Worm (Caenorhabditis elegans) whole organism, L1 larva: ENCODE measurements around the gene daf-9.

Source experiments
- C16A3.4 ChIP-seq: fragments of 150-350 bp; optimal IDR thresholded peaks from 2 replicates; lab custom pipeline; 2014; ENCODE audit warnings: missing biosample characterization, missing genetic modification characterization
- F16B12.6 ChIP-seq: fragments of 150-350 bp; optimal IDR thresholded peaks from 2 replicates; lab custom pipeline; 2014; ENCODE audit warnings: missing biosample characterization, missing genetic modification characterization
- Y116A8C.19 ChIP-seq: sonication (generic microtip); optimal IDR thresholded peaks from 2 replicates; lab custom pipeline; 2016; ENCODE audit warnings: missing compliant biosample characterization, missing genetic modification characterization, borderline replicate concordance
- alr-1 ChIP-seq: fragments of 200-800 bp; sonication (Bioruptor generic); optimal IDR thresholded peaks from 2 replicates; lab custom pipeline; 2018; ENCODE audit warnings: borderline replicate concordance, mild to moderate bottlenecking, missing genetic modification characterization, missing compliant biosample characterization
- aly-2 ChIP-seq: fragments of 150-350 bp; optimal IDR thresholded peaks from 2 replicates; lab custom pipeline; 2014; ENCODE audit warnings: missing biosample characterization, missing genetic modification characterization
- blmp-1 ChIP-seq: fragments of 150-350 bp; optimal IDR thresholded peaks from 2 replicates; lab custom pipeline; 2014; ENCODE audit warnings: missing biosample characterization, missing genetic modification characterization
- ceh-82 ChIP-seq, 3 experiments: fragments of 150-350 bp in 1 of 3; sonication (generic microtip) in 2 of 3; optimal IDR thresholded peaks; 2 replicates each; lab custom pipeline; 2014 to 2017; ENCODE audit warnings: missing biosample characterization in 3 of 3, missing genetic modification characterization in 3 of 3
- dpl-1 ChIP-seq, 3 experiments: fragments of 150-350 bp in 2 of 3; sonication (generic microtip) in 1 of 3; optimal IDR thresholded peaks; 2 replicates each; lab custom pipeline; 2014 to 2017; ENCODE audit warnings: missing biosample characterization in 3 of 3, missing genetic modification characterization in 3 of 3, missing genetic modification reagents in 3 of 3
- efl-1 ChIP-seq, 4 experiments: fragments of 150-350 bp; optimal IDR thresholded peaks in 3 of 4; peaks in 1 of 4; 1 replicate in 1 of 4; 2 replicates in 3 of 4; lab custom pipeline; 2014; ENCODE audit warnings: missing biosample characterization in 2 of 4, missing genetic modification characterization in 2 of 4, missing genetic modification reagents in 2 of 4
- efl-3 ChIP-seq: fragments of 200-800 bp; sonication (Bioruptor generic); optimal IDR thresholded peaks from 2 replicates; lab custom pipeline; 2018; ENCODE audit warnings: mild to moderate bottlenecking, missing genetic modification characterization, missing compliant biosample characterization
- egl-27 ChIP-seq, 2 experiments: fragments of 150-350 bp in 1 of 2; sonication (generic microtip); optimal IDR thresholded peaks; 3 replicates each; lab custom pipeline; 2017 to 2018; ENCODE audit warnings: missing biosample characterization in 2 of 2, missing genetic modification characterization in 2 of 2, missing genetic modification reagents in 2 of 2
- elt-2 ChIP-seq: sonication (generic microtip); optimal IDR thresholded peaks from 2 replicates; lab custom pipeline; 2016; ENCODE audit warnings: missing genetic modification characterization, mild to moderate bottlenecking, inconsistent platforms, missing compliant biosample characterization, missing genetic modification reagents
- elt-3 ChIP-seq, 6 experiments: fragments of 150-350 bp in 1 of 6; sonication (generic microtip); optimal IDR thresholded peaks; 2 replicates each; lab custom pipeline; 2017 to 2018; ENCODE audit warnings: missing biosample characterization in 6 of 6, missing genetic modification characterization in 6 of 6, inconsistent platforms in 1 of 6
- ets-5 ChIP-seq: fragments of 200-800 bp; sonication (Bioruptor generic); IDR thresholded peaks from 2 replicates; pipeline ENCODE4 v1.3.6; 2022; ENCODE audit warnings: missing genetic modification characterization, missing compliant biosample characterization
- fkh-10 ChIP-seq: sonication (generic microtip); optimal IDR thresholded peaks from 2 replicates; lab custom pipeline; 2017; ENCODE audit warnings: missing biosample characterization, missing genetic modification reagents, missing genetic modification characterization
- fkh-4 ChIP-seq: sonication (generic microtip); optimal IDR thresholded peaks from 2 replicates; lab custom pipeline; 2016; ENCODE audit warnings: missing compliant biosample characterization, missing genetic modification characterization, borderline replicate concordance
- fkh-8 ChIP-seq: sonication (generic microtip); optimal IDR thresholded peaks from 2 replicates; lab custom pipeline; 2016; ENCODE audit warnings: mild to moderate bottlenecking, missing genetic modification characterization, missing compliant biosample characterization
- fos-1 ChIP-seq: fragments of 150-350 bp; optimal IDR thresholded peaks from 2 replicates; lab custom pipeline; 2014; ENCODE audit warnings: missing biosample characterization, missing genetic modification characterization
- grh-1 ChIP-seq: fragments of 200-800 bp; sonication (Bioruptor generic); IDR thresholded peaks from 2 replicates; pipeline ENCODE4 v1.3.6; 2022; ENCODE audit warnings: missing genetic modification reagents, missing genetic modification characterization, missing compliant biosample characterization
- hlh-17 ChIP-seq: fragments of 200-800 bp; sonication (Bioruptor generic); optimal IDR thresholded peaks from 2 replicates; lab custom pipeline; 2018; ENCODE audit warnings: missing genetic modification characterization, mild to moderate bottlenecking, missing compliant biosample characterization, moderate library complexity, borderline replicate concordance
- hlh-4 ChIP-seq: sonication (generic microtip); optimal IDR thresholded peaks from 2 replicates; lab custom pipeline; 2016; ENCODE audit warnings: mild to moderate bottlenecking, missing genetic modification characterization, missing compliant biosample characterization
- jun-1 ChIP-seq: fragments of 150-350 bp; optimal IDR thresholded peaks from 2 replicates; lab custom pipeline; 2014; ENCODE audit warnings: missing biosample characterization, missing genetic modification reagents, missing genetic modification characterization
- lin-14 ChIP-seq: fragments of 200-800 bp; sonication (Bioruptor generic); optimal IDR thresholded peaks from 2 replicates; lab custom pipeline; 2018; ENCODE audit warnings: mild to moderate bottlenecking, missing genetic modification characterization, moderate library complexity, missing compliant biosample characterization
- lin-35 ChIP-seq, 2 experiments: fragments of 150-350 bp; optimal IDR thresholded peaks; 2 replicates each; lab custom pipeline; 2014; ENCODE audit warnings: missing biosample characterization in 2 of 2, missing genetic modification characterization in 2 of 2, missing genetic modification reagents in 2 of 2
- lsy-2 ChIP-seq, 2 experiments: fragments of 150-350 bp; optimal IDR thresholded peaks; 2 replicates each; lab custom pipeline; 2014; ENCODE audit warnings: missing biosample characterization in 2 of 2, missing genetic modification characterization in 2 of 2
- mdl-1 ChIP-seq, 2 experiments: fragments of 150-350 bp; optimal IDR thresholded peaks; 2 replicates each; lab custom pipeline; 2014 to 2017; ENCODE audit warnings: missing biosample characterization in 2 of 2, missing genetic modification characterization in 2 of 2, inconsistent platforms in 1 of 2
- mep-1 ChIP-seq: fragments of 150-350 bp; optimal IDR thresholded peaks from 2 replicates; lab custom pipeline; 2014; ENCODE audit warnings: missing biosample characterization, missing genetic modification characterization
- nhr-12 ChIP-seq: sonication (generic microtip); optimal IDR thresholded peaks from 2 replicates; lab custom pipeline; 2017; ENCODE audit warnings: missing biosample characterization, missing genetic modification characterization
- nhr-19 ChIP-seq: fragments of 200-800 bp; sonication (Bioruptor generic); conservative IDR thresholded peaks from 2 replicates; pipeline ENCODE4 v1.3.6; 2022; ENCODE audit warnings: missing genetic modification characterization, missing compliant biosample characterization
- nhr-20 ChIP-seq: sonication (generic microtip); optimal IDR thresholded peaks from 2 replicates; lab custom pipeline; 2016; ENCODE audit warnings: mild to moderate bottlenecking, missing genetic modification characterization, missing compliant biosample characterization
- nhr-237 ChIP-seq: fragments of 150-350 bp; optimal IDR thresholded peaks from 2 replicates; lab custom pipeline; 2014; ENCODE audit warnings: missing biosample characterization, missing genetic modification characterization
- nhr-28 ChIP-seq: fragments of 150-350 bp; optimal IDR thresholded peaks from 2 replicates; lab custom pipeline; 2014; ENCODE audit warnings: missing biosample characterization, missing genetic modification characterization
- nhr-47 ChIP-seq: sonication (generic microtip); optimal IDR thresholded peaks from 2 replicates; lab custom pipeline; 2016; ENCODE audit warnings: mild to moderate bottlenecking, missing genetic modification characterization, moderate library complexity, missing compliant biosample characterization
- nhr-71 ChIP-seq: sonication (generic microtip); optimal IDR thresholded peaks from 2 replicates; lab custom pipeline; 2016; ENCODE audit warnings: mild to moderate bottlenecking, missing genetic modification characterization, moderate library complexity, missing compliant biosample characterization
- nhr-76 ChIP-seq: sonication (generic microtip); optimal IDR thresholded peaks from 2 replicates; lab custom pipeline; 2017; ENCODE audit warnings: missing biosample characterization, missing genetic modification characterization
- nhr-77 ChIP-seq: fragments of 150-350 bp; optimal IDR thresholded peaks from 2 replicates; lab custom pipeline; 2014; ENCODE audit warnings: missing biosample characterization, missing genetic modification characterization
- nhr-85 ChIP-seq: sonication (generic microtip); peaks from one replicate; lab custom pipeline; 2016; ENCODE audit warnings: missing genetic modification characterization, inconsistent platforms, missing compliant biosample characterization
- nhr-90 ChIP-seq: sonication (generic microtip); optimal IDR thresholded peaks from 2 replicates; lab custom pipeline; 2016; ENCODE audit warnings: mild to moderate bottlenecking, missing genetic modification characterization, missing compliant biosample characterization; ENCODE audit not compliant: poor library complexity
- pag-3 ChIP-seq: sonication (generic microtip); optimal IDR thresholded peaks from 2 replicates; lab custom pipeline; 2017; ENCODE audit warnings: missing genetic modification characterization, mild to moderate bottlenecking, missing compliant biosample characterization, antibody characterized with exemption, borderline replicate concordance; ENCODE audit not compliant: insufficient read depth
- pax-3 ChIP-seq: fragments of 200-800 bp; sonication (Bioruptor generic); optimal IDR thresholded peaks from 2 replicates; lab custom pipeline; 2018; ENCODE audit warnings: mild to moderate bottlenecking, missing genetic modification characterization, moderate library complexity, missing compliant biosample characterization
- rnt-1 ChIP-seq: sonication (generic microtip); optimal IDR thresholded peaks from 2 replicates; lab custom pipeline; 2016; ENCODE audit warnings: mild to moderate bottlenecking, missing genetic modification characterization, moderate library complexity, missing compliant biosample characterization
- skn-1 ChIP-seq: fragments of 150-350 bp; optimal IDR thresholded peaks from 2 replicates; lab custom pipeline; 2014; ENCODE audit warnings: missing biosample characterization, missing genetic modification characterization
- snu-23 ChIP-seq: sonication (generic microtip); optimal IDR thresholded peaks from 2 replicates; lab custom pipeline; 2016; ENCODE audit warnings: missing genetic modification characterization, missing compliant biosample characterization
- swsn-7 ChIP-seq: sonication (generic microtip); optimal IDR thresholded peaks from 2 replicates; lab custom pipeline; 2016; ENCODE audit warnings: missing genetic modification characterization, missing compliant biosample characterization
- tbx-2 ChIP-seq: sonication (generic microtip); optimal IDR thresholded peaks from 2 replicates; lab custom pipeline; 2016; ENCODE audit warnings: missing genetic modification characterization, missing compliant biosample characterization
- unc-130 ChIP-seq: fragments of 150-350 bp; optimal IDR thresholded peaks from 2 replicates; lab custom pipeline; 2017; ENCODE audit warnings: missing biosample characterization, missing genetic modification characterization, inconsistent platforms
- unc-30 ChIP-seq: sonication (generic microtip); optimal IDR thresholded peaks from 2 replicates; lab custom pipeline; 2017; ENCODE audit warnings: missing biosample characterization, missing genetic modification characterization
- unc-98 ChIP-seq: fragments of 200-800 bp; sonication (Bioruptor generic); IDR thresholded peaks from 2 replicates; pipeline ENCODE4 v1.3.6; 2022; ENCODE audit warnings: missing genetic modification characterization, missing compliant biosample characterization
- vab-15 ChIP-seq: sonication (generic microtip); optimal IDR thresholded peaks from 2 replicates; lab custom pipeline; 2017; ENCODE audit warnings: missing genotype, mild to moderate bottlenecking, missing genetic modification characterization, missing compliant biosample characterization
- xbp-1 ChIP-seq: sonication (generic microtip); optimal IDR thresholded peaks from 2 replicates; lab custom pipeline; 2016; ENCODE audit warnings: missing genetic modification characterization, missing compliant biosample characterization
- zip-4 ChIP-seq: fragments of 200-800 bp; sonication (Bioruptor generic); optimal IDR thresholded peaks from 2 replicates; lab custom pipeline; 2018; ENCODE audit warnings: mild to moderate bottlenecking, missing genetic modification characterization, moderate library complexity, missing compliant biosample characterization

Gene daf-9

ce11 chrX:6250272-6250752 lies 53.6 kb downstream of the daf-9 start:
- peak in 1 of 2 experiments; percentile 64 for TF ChIP-seq lin-35 (GFP tag; optimal IDR thresholded peaks at IDR 0.05; lab: Kevin White, UChicago)
- no peak for TF ChIP-seq unc-30 (tag; lab: Kevin White, UChicago)
- TF ChIP-seq unc-130 (tag; lab: Kevin White, UChicago): peak; percentile 58
- TF ChIP-seq pag-3: peak; percentile 33
- TF ChIP-seq nhr-19 (GFP tag; lab: Robert Waterston, UW): peak; percentile 51
- peak; percentile 33 for TF ChIP-seq skn-1 (tag; lab: Kevin White, UChicago)
- no peak for TF ChIP-seq F16B12.6 (tag; lab: Kevin White, UChicago)
- TF ChIP-seq swsn-7 (tag; lab: Kevin White, UChicago): peak; percentile 56
- no peak for TF ChIP-seq hlh-17 (GFP tag; lab: Kevin White, UChicago)
- TF ChIP-seq aly-2 (tag; lab: Kevin White, UChicago): no peak
- no peak for TF ChIP-seq efl-3 (GFP tag; lab: Kevin White, UChicago)
- TF ChIP-seq lsy-2 (tag; optimal IDR thresholded peaks at IDR 0.05; lab: Kevin White, UChicago): peak; percentile 11 to 47
- TF ChIP-seq dpl-1 (GFP tag; optimal IDR thresholded peaks at IDR 0.05; lab: Kevin White, UChicago): peak in 1 of 3 experiments; percentile 60
- TF ChIP-seq egl-27 (tag; optimal IDR thresholded peaks at IDR 0.05; lab: Kevin White, UChicago): peak; percentile 4 to 47
- no peak for TF ChIP-seq fos-1 (tag; lab: Kevin White, UChicago)
- no peak for TF ChIP-seq fkh-4 (tag; lab: Kevin White, UChicago)
- TF ChIP-seq nhr-90 (tag; lab: Kevin White, UChicago): peak; percentile 76
- TF ChIP-seq snu-23: peak; percentile 77
- TF ChIP-seq nhr-28: no peak
- TF ChIP-seq jun-1 (tag; lab: Kevin White, UChicago): peak; percentile 47
- TF ChIP-seq fkh-10 (GFP tag; lab: Kevin White, UChicago): no peak
- TF ChIP-seq nhr-85 (tag; lab: Kevin White, UChicago): peak; percentile 97
- no peak for TF ChIP-seq alr-1
- TF ChIP-seq fkh-8 (tag; lab: Kevin White, UChicago): no peak
- TF ChIP-seq mdl-1 (tag; optimal IDR thresholded peaks at IDR 0.05; lab: Kevin White, UChicago): peak in 1 of 2 experiments; percentile 60
- no peak for TF ChIP-seq Y116A8C.19
- peak; percentile 84 for TF ChIP-seq mep-1 (tag; lab: Kevin White, UChicago)
- no peak for TF ChIP-seq pax-3 (tag; lab: Kevin White, UChicago)
- TF ChIP-seq blmp-1 (tag; lab: Kevin White, UChicago): peak; percentile 72
- no peak for TF ChIP-seq grh-1 (GFP tag; lab: Robert Waterston, UW)
- TF ChIP-seq C16A3.4 (tag; lab: Kevin White, UChicago): no peak
- no peak for TF ChIP-seq unc-98
- no peak for TF ChIP-seq hlh-4 (tag; lab: Kevin White, UChicago)
- peak; percentile 47 to 54 (median 49) for TF ChIP-seq ceh-82 (tag; optimal IDR thresholded peaks at IDR 0.05; lab: Kevin White, UChicago)
- TF ChIP-seq vab-15 (tag; lab: Kevin White, UChicago): no peak
- peak; percentile 52 for TF ChIP-seq nhr-47
- peak; percentile 83 for TF ChIP-seq nhr-77 (tag; lab: Kevin White, UChicago)
- peak in 4 of 6 experiments; percentile 62 to 92 (median 76) for TF ChIP-seq elt-3 (tag; optimal IDR thresholded peaks at IDR 0.05; lab: Kevin White, UChicago)
- peak; percentile 92 for TF ChIP-seq lin-14 (GFP tag; lab: Kevin White, UChicago)
- peak; percentile 50 for TF ChIP-seq elt-2 (tag; lab: Kevin White, UChicago)
- peak; percentile 68 for TF ChIP-seq tbx-2 (tag; lab: Kevin White, UChicago)
- peak; percentile 15 for TF ChIP-seq nhr-237 (tag; lab: Kevin White, UChicago)
- TF ChIP-seq ets-5 (GFP tag; lab: Robert Waterston, UW): no peak
- TF ChIP-seq rnt-1 (tag; lab: Kevin White, UChicago): peak; percentile 82
- peak; percentile 9 to 18 for TF ChIP-seq efl-1 (optimal IDR thresholded peaks at IDR 0.05; lab: Kevin White, UChicago)
- TF ChIP-seq efl-1 (GFP tag; optimal IDR thresholded peaks at IDR 0.05 in 1 of 2; lab: Kevin White, UChicago): peak; percentile 5 to 93
- TF ChIP-seq nhr-76 (tag; lab: Kevin White, UChicago): no peak
- TF ChIP-seq xbp-1: peak; percentile 54
- TF ChIP-seq nhr-20 (tag; lab: Kevin White, UChicago): peak; percentile 84
- peak; percentile 89 for TF ChIP-seq nhr-71
- no peak for TF ChIP-seq nhr-12 (tag; lab: Kevin White, UChicago)
- peak; percentile 18 for TF ChIP-seq zip-4 (GFP tag; lab: Kevin White, UChicago)
